Fruit fly (Drosophila melanogaster) whole organism, wandering third instar larva: ENCODE data around the gene CG33630.

Source experiments
- Dfd ChIP-seq: fragments of >200 bp; optimal IDR thresholded peaks from 2 replicates; lab custom pipeline; 2017; ENCODE audit warnings: missing biosample characterization, missing genetic modification characterization
- Hr78 ChIP-seq: fragments of >200 bp; optimal IDR thresholded peaks from 2 replicates; lab custom pipeline; 2017; ENCODE audit warnings: missing biosample characterization, missing genetic modification characterization
- OdsH ChIP-seq: fragments of 200-800 bp; sonication (Bioruptor generic); optimal IDR thresholded peaks from 2 replicates; lab custom pipeline; 2016; ENCODE audit warnings: missing biosample characterization, mild to moderate bottlenecking, missing genetic modification characterization
- pan ChIP-seq: fragments of >200 bp; optimal IDR thresholded peaks from 2 replicates; lab custom pipeline; 2017
- psq ChIP-seq: fragments of 200-800 bp; sonication (Bioruptor generic); optimal IDR thresholded peaks from 3 replicates; lab custom pipeline; 2017; ENCODE audit warnings: missing biosample characterization, mild to moderate bottlenecking, missing genetic modification characterization, moderate library complexity
- usp ChIP-seq: fragments of >200 bp; optimal IDR thresholded peaks from 2 replicates; lab custom pipeline; 2017; ENCODE audit warnings: missing biosample characterization, missing genetic modification characterization

dm6 chr3R:10078468-10079143 lies 16.2 kb downstream of the CG33630 start:
- TF ChIP-seq usp (GFP tag; lab: Kevin White, UChicago): no peak
- TF ChIP-seq Hr78 (GFP tag; lab: Kevin White, UChicago): no peak
- TF ChIP-seq pan (lab: Kevin White, UChicago): no peak
- TF ChIP-seq OdsH (GFP tag; lab: Kevin White, UChicago): no peak
- TF ChIP-seq Dfd (GFP tag; lab: Kevin White, UChicago): no peak
- TF ChIP-seq psq (GFP tag; lab: Kevin White, UChicago): no peak
